Fruit fly (Drosophila melanogaster): ENCODE results near the gene CG5274.

CG5274 gene

dm6 chr3L:20401026-20401912 lies 26.2 kb downstream of the CG5274 start, which contains the start of gene trbl (continued):
- TF ChIP-seq CG10274 (GFP tag; optimal IDR thresholded peaks at IDR 0.05) (no peak), lmd (GFP tag; IDR thresholded peaks at IDR 0.05) (no peak), CG3995 (GFP tag; optimal IDR thresholded peaks at IDR 0.05) (peak; percentile 4), MTF-1 (GFP tag; optimal IDR thresholded peaks at IDR 0.05; ENCODE audit: borderline replicate concordance) (peak; percentile 44), fd96Cb (tag; optimal IDR thresholded peaks at IDR 0.05) (no peak), CG1233 (GFP tag; optimal IDR thresholded peaks at IDR 0.05) (no peak), tna (GFP tag; IDR thresholded peaks at IDR 0.05; ENCODE audit: partially characterized antibody) (no peak; the same call in 1 of the 2 replicates), CG12104 (GFP tag; optimal IDR thresholded peaks at IDR 0.05) (no peak), ken (GFP tag; IDR thresholded peaks at IDR 0.05) (no peak), Hr51 (GFP tag; optimal IDR thresholded peaks at IDR 0.05) (peak in 1 of 2 experiments; percentile 25), trem (tag; optimal IDR thresholded peaks at IDR 0.05) (peak; percentile 59), Deaf1 (tag; optimal IDR thresholded peaks at IDR 0.05) (peak; percentile 94), CG8281 (tag; optimal IDR thresholded peaks at IDR 0.05) (no peak), CG9437 (GFP tag; optimal IDR thresholded peaks at IDR 0.05) (peak; percentile 47), crc (GFP tag; optimal IDR thresholded peaks at IDR 0.05) (no peak), CG4854 (GFP tag; optimal IDR thresholded peaks at IDR 0.05) (no peak), CG18764 (GFP tag; optimal IDR thresholded peaks at IDR 0.05) (no peak), her (GFP tag; optimal IDR thresholded peaks at IDR 0.05) (peak; percentile 70), Sin3A (optimal IDR thresholded peaks at IDR 0.05) (no peak), wek (GFP tag; optimal IDR thresholded peaks at IDR 0.05) (peak; percentile 27), CG33213 (GFP tag; optimal IDR thresholded peaks at IDR 0.05) (no peak), Rfx (GFP tag; IDR thresholded peaks at IDR 0.05) (no peak), kah (GFP tag; optimal IDR thresholded peaks at IDR 0.05) (peak; percentile 43), stc (GFP tag; IDR thresholded peaks at IDR 0.05) (peak; percentile 37; the same call in 1 of the 2 replicates), az2 (GFP tag; optimal IDR thresholded peaks at IDR 0.05) (no peak), bowl (GFP tag; IDR thresholded peaks at IDR 0.05) (no peak), Jarid2 (GFP tag; optimal IDR thresholded peaks at IDR 0.05) (peak; percentile 80), sc (optimal IDR thresholded peaks at IDR 0.05) (no peak), sc (GFP tag; optimal IDR thresholded peaks at IDR 0.05) (no peak), wdn (GFP tag; IDR thresholded peaks at IDR 0.05) (no peak), B-H1 (GFP tag; IDR thresholded peaks at IDR 0.05) (no peak; the same call in 2 of the 3 replicates), CG15696 (tag; optimal IDR thresholded peaks at IDR 0.05) (no peak), pan (optimal IDR thresholded peaks at IDR 0.05) (no peak), pan (GFP tag; optimal IDR thresholded peaks at IDR 0.05 in 1 of 2, IDR thresholded peaks at IDR 0.05 in 1 of 2) (no peak), slou (GFP tag; optimal IDR thresholded peaks at IDR 0.05) (no peak), CG14965 (GFP tag; optimal IDR thresholded peaks at IDR 0.05; ENCODE audit: borderline replicate concordance) (no peak), CG3726 (GFP tag; IDR thresholded peaks at IDR 0.05) (no peak), CG3847 (GFP tag; IDR thresholded peaks at IDR 0.05) (no peak), CG13287 (GFP tag; IDR thresholded peaks at IDR 0.05; ENCODE audit: partially characterized antibody) (peak; percentile 70), kni (GFP tag; optimal IDR thresholded peaks at IDR 0.05) (peak; percentile 81), Ssrp (tag; optimal IDR thresholded peaks at IDR 0.05) (no peak), CG14860 (GFP tag; IDR thresholded peaks at IDR 0.05; ENCODE audit: partially characterized antibody) (peak; percentile 75), fu2 (GFP tag; optimal IDR thresholded peaks at IDR 0.05) (no peak), HHEX (GFP tag; optimal IDR thresholded peaks at IDR 0.05) (no peak), croc (GFP tag; conservative IDR thresholded peaks at IDR 0.05) (no peak), CG10321 (GFP tag; IDR thresholded peaks at IDR 0.05) (no peak), CG30020 (tag; optimal IDR thresholded peaks at IDR 0.05) (peak; percentile 20), Abd-B (GFP tag; optimal IDR thresholded peaks at IDR 0.05) (no peak), ems (GFP tag; optimal IDR thresholded peaks at IDR 0.05) (no peak)

Measured in whole organism, embryonic.